Fruit fly (Drosophila melanogaster) whole organism, adult: ENCODE data around the gene CG11843.
A peak's percentile ranks its signal among the peaks of the same experiment; 100 is the strongest.

Experiments
- CG11617 ChIP-seq: fragments of 200-800 bp; sonication (Bioruptor generic); optimal IDR thresholded peaks from 2 replicates; lab custom pipeline; 2017; ENCODE audit warnings: mild to moderate bottlenecking, missing biosample characterization, missing genetic modification reagents, missing genetic modification characterization
- CG12768 ChIP-seq: fragments of 200-800 bp; sonication (Bioruptor generic); optimal IDR thresholded peaks from 2 replicates; lab custom pipeline; 2017; ENCODE audit warnings: missing biosample characterization, missing genetic modification characterization, mild to moderate bottlenecking, moderate library complexity, missing genetic modification reagents
- CG14711 ChIP-seq: fragments of 200-800 bp; sonication (Bioruptor generic); optimal IDR thresholded peaks from 2 replicates; lab custom pipeline; 2018; ENCODE audit warnings: missing biosample characterization, mild to moderate bottlenecking, missing genetic modification characterization, moderate library complexity
- CG1620 ChIP-seq: fragments of 200-800 bp; sonication (Bioruptor generic); optimal IDR thresholded peaks from 2 replicates; lab custom pipeline; 2016; ENCODE audit warnings: missing biosample characterization, missing genetic modification characterization
- CG33017 ChIP-seq: fragments of 200-800 bp; sonication (Bioruptor generic); optimal IDR thresholded peaks from 2 replicates; lab custom pipeline; 2018; ENCODE audit warnings: missing biosample characterization, mild to moderate bottlenecking, missing genetic modification characterization, moderate library complexity
- CG5204 ChIP-seq: fragments of 200-800 bp; sonication (Bioruptor generic); optimal IDR thresholded peaks from 2 replicates; lab custom pipeline; 2016; ENCODE audit warnings: missing biosample characterization, missing genetic modification characterization
- CG7045 ChIP-seq: fragments of 200-800 bp; sonication (Bioruptor generic); optimal IDR thresholded peaks from 2 replicates; lab custom pipeline; 2017; ENCODE audit warnings: missing biosample characterization, mild to moderate bottlenecking, missing genetic modification characterization
- CG7101 ChIP-seq: fragments of 200-800 bp; sonication (Bioruptor generic); optimal IDR thresholded peaks from 2 replicates; lab custom pipeline; 2018; ENCODE audit warnings: missing biosample characterization, mild to moderate bottlenecking, missing genetic modification characterization, moderate library complexity
- Clk ChIP-seq: fragments of 200-800 bp; sonication (Bioruptor generic); optimal IDR thresholded peaks from 2 replicates; lab custom pipeline; 2017; ENCODE audit warnings: missing biosample characterization, missing genetic modification characterization
- Crg-1 ChIP-seq: fragments of 200-800 bp; sonication (Bioruptor generic); optimal IDR thresholded peaks from 2 replicates; lab custom pipeline; 2016; ENCODE audit warnings: missing biosample characterization, missing genetic modification characterization
- Hr96 ChIP-seq: fragments of 200-800 bp; sonication (Bioruptor generic); optimal IDR thresholded peaks from 2 replicates; lab custom pipeline; 2016; ENCODE audit warnings: missing biosample characterization, missing genetic modification characterization
- Mnt ChIP-seq: fragments of 200-800 bp; sonication (Bioruptor generic); optimal IDR thresholded peaks from 2 replicates; lab custom pipeline; 2016; ENCODE audit warnings: missing biosample characterization, mild to moderate bottlenecking, missing genetic modification characterization
- bab1 ChIP-seq: fragments of 200-800 bp; sonication (Bioruptor generic); optimal IDR thresholded peaks from 3 replicates; lab custom pipeline; 2019; ENCODE audit warnings: missing biosample characterization, mild to moderate bottlenecking, missing genetic modification characterization, moderate library complexity
- cic ChIP-seq: fragments of 200-800 bp; sonication (Bioruptor generic); optimal IDR thresholded peaks from 2 replicates; lab custom pipeline; 2017; ENCODE audit warnings: missing biosample characterization, mild to moderate bottlenecking, missing genetic modification characterization, moderate library complexity
- cnc ChIP-seq, 2 experiments: fragments of >200 bp; optimal IDR thresholded peaks; 2 replicates each; lab custom pipeline; 2017
- kay ChIP-seq: fragments of 200-800 bp; sonication (Bioruptor generic); peaks from one replicate; lab custom pipeline; 2016; ENCODE audit warnings: missing biosample characterization, missing genetic modification characterization, borderline replicate concordance
- ovo ChIP-seq: fragments of 200-800 bp; sonication (Bioruptor generic); optimal IDR thresholded peaks from 2 replicates; lab custom pipeline; 2016; ENCODE audit warnings: missing biosample characterization, missing genetic modification characterization
- pad ChIP-seq: fragments of 200-800 bp; sonication (Bioruptor generic); optimal IDR thresholded peaks from 3 replicates; lab custom pipeline; 2017; ENCODE audit warnings: missing biosample characterization, missing genetic modification characterization, mild to moderate bottlenecking, moderate library complexity, missing genetic modification reagents
- tj ChIP-seq: fragments of 200-800 bp; sonication (Bioruptor generic); optimal IDR thresholded peaks from 3 replicates; lab custom pipeline; 2017; ENCODE audit warnings: missing biosample characterization, mild to moderate bottlenecking, missing genetic modification characterization, moderate library complexity
- toe ChIP-seq: fragments of 200-800 bp; sonication (Bioruptor generic); optimal IDR thresholded peaks from 2 replicates; lab custom pipeline; 2016; ENCODE audit warnings: missing biosample characterization, missing genetic modification characterization

The CG11843 gene

dm6 chr3R:29088938-29089661, 35.0 kb downstream of the CG11843 start:
- TF ChIP-seq CG33017 (no peak), CG5204 (peak; percentile 7), CG14711 (tag; lab: Kevin White, UChicago) (peak; percentile 21), kay (GFP tag; lab: Kevin White, UChicago) (peak; percentile 47)

- TF ChIP-seq CG1620 (GFP tag; lab: Kevin White, UChicago) (no peak), cic (no peak), Clk (GFP tag; lab: Kevin White, UChicago) (no peak), CG11617 (GFP tag; lab: Kevin White, UChicago) (no peak), pad (no peak), bab1 (GFP tag; lab: Kevin White, UChicago) (no peak), CG7045 (GFP tag; lab: Kevin White, UChicago) (no peak), CG7101 (tag; lab: Kevin White, UChicago) (no peak), CG33017 (no peak), tj (no peak), kay (GFP tag; lab: Kevin White, UChicago) (no peak), Mnt (no peak), toe (GFP tag; lab: Kevin White, UChicago) (no peak), CG12768 (GFP tag; lab: Kevin White, UChicago) (no peak), Hr96 (no peak), CG5204 (no peak), cnc (optimal IDR thresholded peaks at IDR 0.05; lab: Kevin White, UChicago) (no peak), CG14711 (tag; lab: Kevin White, UChicago) (no peak)
Measured at dm6 chr3R:29089662-29090007, 35.5 kb downstream of the CG11843 start.

dm6 chr3R:29091609-29092008, 37.5 kb downstream of the CG11843 start:
- TF ChIP-seq kay (GFP tag; lab: Kevin White, UChicago) (no peak), CG1620 (GFP tag; lab: Kevin White, UChicago) (no peak), CG33017 (no peak), CG7045 (GFP tag; lab: Kevin White, UChicago) (no peak), CG14711 (tag; lab: Kevin White, UChicago) (no peak), Clk (GFP tag; lab: Kevin White, UChicago) (no peak), Crg-1 (no peak), Mnt (no peak), cic (no peak)

- TF ChIP-seq Mnt, result no peak
- TF ChIP-seq CG5204, result no peak
- no peak for TF ChIP-seq CG1620 (GFP tag; lab: Kevin White, UChicago)
- no peak for TF ChIP-seq cnc (optimal IDR thresholded peaks at IDR 0.05; lab: Kevin White, UChicago)
- no peak for TF ChIP-seq CG33017
- TF ChIP-seq CG11617 (GFP tag; lab: Kevin White, UChicago), result no peak
- TF ChIP-seq ovo (GFP tag; lab: Kevin White, UChicago), result no peak
- TF ChIP-seq toe (GFP tag; lab: Kevin White, UChicago), result no peak
- TF ChIP-seq Crg-1, result no peak
- TF ChIP-seq CG12768 (GFP tag; lab: Kevin White, UChicago), result no peak
- no peak for TF ChIP-seq cic
- peak; percentile 21 for TF ChIP-seq CG7045 (GFP tag; lab: Kevin White, UChicago)
- no peak for TF ChIP-seq tj
- TF ChIP-seq Clk (GFP tag; lab: Kevin White, UChicago), result peak; percentile 25
Measured at dm6 chr3R:29094152-29094551, 40.0 kb downstream of the CG11843 start.

- TF ChIP-seq Hr96 (no peak), pad (no peak), cnc (optimal IDR thresholded peaks at IDR 0.05; lab: Kevin White, UChicago) (no peak), Mnt (no peak), CG14711 (tag; lab: Kevin White, UChicago) (no peak), CG7045 (GFP tag; lab: Kevin White, UChicago) (no peak), Clk (GFP tag; lab: Kevin White, UChicago) (no peak), bab1 (GFP tag; lab: Kevin White, UChicago) (no peak), ovo (GFP tag; lab: Kevin White, UChicago) (no peak), CG11617 (GFP tag; lab: Kevin White, UChicago) (no peak), toe (GFP tag; lab: Kevin White, UChicago) (no peak), cic (no peak), CG12768 (GFP tag; lab: Kevin White, UChicago) (no peak), tj (no peak), CG5204 (no peak), CG7101 (tag; lab: Kevin White, UChicago) (no peak), kay (GFP tag; lab: Kevin White, UChicago) (no peak), CG33017 (no peak), Crg-1 (no peak), CG1620 (GFP tag; lab: Kevin White, UChicago) (no peak)
Measured at dm6 chr3R:29095525-29095924, 41.4 kb downstream of the CG11843 start.

dm6 chr3R:29096009-29096443, 41.9 kb downstream of the CG11843 start:
- TF ChIP-seq ovo (GFP tag; lab: Kevin White, UChicago) (no peak), Hr96 (no peak), toe (GFP tag; lab: Kevin White, UChicago) (no peak), cnc (optimal IDR thresholded peaks at IDR 0.05; lab: Kevin White, UChicago) (no peak), Mnt (no peak), CG12768 (GFP tag; lab: Kevin White, UChicago) (no peak), Crg-1 (no peak), cic (no peak), kay (GFP tag; lab: Kevin White, UChicago) (no peak), pad (no peak), CG7045 (GFP tag; lab: Kevin White, UChicago) (no peak), CG5204 (no peak), tj (no peak), CG1620 (GFP tag; lab: Kevin White, UChicago) (no peak), CG7101 (tag; lab: Kevin White, UChicago) (no peak), CG11617 (GFP tag; lab: Kevin White, UChicago) (no peak), CG33017 (no peak), Clk (GFP tag; lab: Kevin White, UChicago) (no peak)
